Worm (Caenorhabditis elegans) whole organism, L3 larva: Measurements from ENCODE around the gene C50F4.10.

Experiments used
- R02D3.7 ChIP-seq: fragments of 150-350 bp; optimal IDR thresholded peaks from 2 replicates; lab custom pipeline; 2014; ENCODE audit warnings: missing biosample characterization, missing genetic modification characterization
- ZK546.5 ChIP-seq: sonication (generic microtip); optimal IDR thresholded peaks from 2 replicates; lab custom pipeline; 2017; ENCODE audit warnings: missing biosample characterization, missing genetic modification characterization
- aly-2 ChIP-seq: fragments of 150-350 bp; optimal IDR thresholded peaks from 2 replicates; lab custom pipeline; 2014; ENCODE audit warnings: missing biosample characterization, missing genetic modification characterization
- ama-1 ChIP-seq: fragments of 150-350 bp; optimal IDR thresholded peaks from 2 replicates; lab custom pipeline; 2018
- ceh-16 ChIP-seq: sonication (generic microtip); optimal IDR thresholded peaks from 2 replicates; lab custom pipeline; 2017; ENCODE audit warnings: missing biosample characterization, missing genetic modification characterization
- ceh-28 ChIP-seq: fragments of 150-350 bp; optimal IDR thresholded peaks from 2 replicates; lab custom pipeline; 2014; ENCODE audit warnings: missing biosample characterization, missing genetic modification reagents, missing genetic modification characterization
- ceh-82 ChIP-seq: fragments of 150-350 bp; optimal IDR thresholded peaks from 2 replicates; lab custom pipeline; 2014; ENCODE audit warnings: missing biosample characterization, missing genetic modification characterization
- ceh-9 ChIP-seq: sonication (generic microtip); optimal IDR thresholded peaks from 2 replicates; lab custom pipeline; 2018; ENCODE audit warnings: missing biosample characterization, missing genetic modification characterization
- daf-12 ChIP-seq: fragments of 150-350 bp; optimal IDR thresholded peaks from 2 replicates; lab custom pipeline; 2014; ENCODE audit warnings: missing biosample characterization, missing genetic modification reagents, missing genetic modification characterization
- egl-27 ChIP-seq: sonication (generic microtip); optimal IDR thresholded peaks from 4 replicates; lab custom pipeline; 2017; ENCODE audit warnings: missing biosample characterization, missing genetic modification reagents, missing genetic modification characterization
- egl-5 ChIP-seq: fragments of 150-350 bp; optimal IDR thresholded peaks from 2 replicates; lab custom pipeline; 2017; ENCODE audit warnings: missing biosample characterization, missing genetic modification reagents, missing genetic modification characterization, inconsistent platforms
- elt-1 ChIP-seq: fragments of 150-350 bp; optimal IDR thresholded peaks from 2 replicates; lab custom pipeline; 2014; ENCODE audit warnings: missing biosample characterization, missing genetic modification characterization
- elt-2 ChIP-seq: sonication (generic microtip); optimal IDR thresholded peaks from 2 replicates; lab custom pipeline; 2016; ENCODE audit warnings: missing genetic modification reagents, mild to moderate bottlenecking, missing genetic modification characterization, missing compliant biosample characterization
- fkh-2 ChIP-seq: fragments of 150-350 bp; optimal IDR thresholded peaks from 2 replicates; lab custom pipeline; 2014; ENCODE audit warnings: missing biosample characterization, missing genetic modification reagents, missing genetic modification characterization
- fos-1 ChIP-seq: fragments of 150-350 bp; optimal IDR thresholded peaks from 2 replicates; lab custom pipeline; 2014; ENCODE audit warnings: missing biosample characterization, missing genetic modification characterization
- hmg-11 ChIP-seq: sonication (generic microtip); optimal IDR thresholded peaks from 2 replicates; lab custom pipeline; 2016; ENCODE audit warnings: missing genetic modification characterization, missing compliant biosample characterization
- jun-1 ChIP-seq: fragments of 150-350 bp; optimal IDR thresholded peaks from 2 replicates; lab custom pipeline; 2014; ENCODE audit warnings: missing biosample characterization, missing genetic modification reagents, missing genetic modification characterization
- lin-15B ChIP-seq: fragments of 150-350 bp; optimal IDR thresholded peaks from 2 replicates; lab custom pipeline; 2014; ENCODE audit warnings: missing biosample characterization, missing genetic modification characterization
- lin-39 ChIP-seq: fragments of 150-350 bp; optimal IDR thresholded peaks from 2 replicates; lab custom pipeline; 2018; ENCODE audit warnings: missing biosample characterization, missing genetic modification reagents, missing genetic modification characterization
- lsy-12 ChIP-seq: sonication (generic microtip); optimal IDR thresholded peaks from 2 replicates; lab custom pipeline; 2016; ENCODE audit warnings: mild to moderate bottlenecking, missing genetic modification characterization, missing compliant biosample characterization
- mdl-1 ChIP-seq: fragments of 150-350 bp; optimal IDR thresholded peaks from 2 replicates; lab custom pipeline; 2014; ENCODE audit warnings: missing biosample characterization, missing genetic modification characterization
- mml-1 ChIP-seq: fragments of 150-350 bp; sonication (generic microtip); optimal IDR thresholded peaks from 3 replicates; lab custom pipeline; 2014; ENCODE audit warnings: missing biosample characterization, missing genetic modification characterization
- nfya-1 ChIP-seq: sonication (generic microtip); optimal IDR thresholded peaks from 2 replicates; lab custom pipeline; 2017; ENCODE audit warnings: missing genetic modification characterization, mild to moderate bottlenecking, missing compliant biosample characterization, antibody characterized with exemption, moderate library complexity; ENCODE audit not compliant: insufficient read depth
- nhr-11 ChIP-seq: fragments of 150-350 bp; optimal IDR thresholded peaks from 2 replicates; lab custom pipeline; 2014; ENCODE audit warnings: missing biosample characterization, missing genetic modification characterization
- nhr-12 ChIP-seq: fragments of 150-350 bp; optimal IDR thresholded peaks from 2 replicates; lab custom pipeline; 2014; ENCODE audit warnings: missing biosample characterization, missing genetic modification characterization
- nhr-23 ChIP-seq: fragments of 150-350 bp; optimal IDR thresholded peaks from 2 replicates; lab custom pipeline; 2014; ENCODE audit warnings: missing biosample characterization, missing genetic modification reagents, missing genetic modification characterization
- nhr-237 ChIP-seq: fragments of 150-350 bp; optimal IDR thresholded peaks from 2 replicates; lab custom pipeline; 2014; ENCODE audit warnings: missing biosample characterization, missing genetic modification characterization
- nhr-25 ChIP-seq: sonication (generic microtip); optimal IDR thresholded peaks from 2 replicates; lab custom pipeline; 2017; ENCODE audit warnings: missing biosample characterization, missing genetic modification characterization
- nhr-43 ChIP-seq: sonication (generic microtip); optimal IDR thresholded peaks from 2 replicates; lab custom pipeline; 2016; ENCODE audit warnings: mild to moderate bottlenecking, missing genetic modification characterization, missing compliant biosample characterization; ENCODE audit not compliant: poor library complexity, severe bottlenecking
- nhr-67 ChIP-seq: fragments of 150-350 bp; optimal IDR thresholded peaks from 2 replicates; lab custom pipeline; 2014; ENCODE audit warnings: missing biosample characterization, missing genetic modification characterization
- nhr-76 ChIP-seq: fragments of 150-350 bp; sonication (generic microtip); optimal IDR thresholded peaks from 5 replicates; lab custom pipeline; 2014; ENCODE audit warnings: missing biosample characterization, missing genetic modification characterization
- nhr-77 ChIP-seq: fragments of 150-350 bp; optimal IDR thresholded peaks from 2 replicates; lab custom pipeline; 2014; ENCODE audit warnings: missing biosample characterization, missing genetic modification characterization
- pha-4 ChIP-seq: fragments of 150-350 bp; optimal IDR thresholded peaks from 2 replicates; lab custom pipeline; 2014; ENCODE audit warnings: missing biosample characterization, missing genetic modification reagents, missing genetic modification characterization
- pqm-1 ChIP-seq: fragments of 150-350 bp; optimal IDR thresholded peaks from 2 replicates; lab custom pipeline; 2017; ENCODE audit warnings: missing biosample characterization, missing genetic modification characterization, inconsistent platforms
- sea-2 ChIP-seq: fragments of 150-350 bp; sonication (generic microtip); optimal IDR thresholded peaks from 4 replicates; lab custom pipeline; 2014; ENCODE audit warnings: missing biosample characterization, missing genetic modification reagents, missing genetic modification characterization
- skn-1 ChIP-seq: fragments of 150-350 bp; optimal IDR thresholded peaks from 2 replicates; lab custom pipeline; 2014; ENCODE audit warnings: missing biosample characterization, missing genetic modification characterization
- snpc-4 ChIP-seq: fragments of 150-350 bp; optimal IDR thresholded peaks from 2 replicates; lab custom pipeline; 2014; ENCODE audit warnings: missing biosample characterization, missing genetic modification characterization
- unc-39 ChIP-seq: sonication (generic microtip); optimal IDR thresholded peaks from 4 replicates; lab custom pipeline; 2017; ENCODE audit warnings: missing biosample characterization, missing genetic modification characterization
- unc-62 ChIP-seq: fragments of 150-350 bp; sonication (generic microtip); optimal IDR thresholded peaks from 4 replicates; lab custom pipeline; 2014; ENCODE audit warnings: missing biosample characterization, missing genetic modification reagents, missing genetic modification characterization
- ztf-11 ChIP-seq: fragments of 150-350 bp; optimal IDR thresholded peaks from 2 replicates; lab custom pipeline; 2014; ENCODE audit warnings: missing biosample characterization, missing genetic modification characterization
- ztf-4 ChIP-seq: fragments of 150-350 bp; optimal IDR thresholded peaks from 2 replicates; lab custom pipeline; 2014; ENCODE audit warnings: missing biosample characterization, missing genetic modification characterization

Gene C50F4.10

DNA sequence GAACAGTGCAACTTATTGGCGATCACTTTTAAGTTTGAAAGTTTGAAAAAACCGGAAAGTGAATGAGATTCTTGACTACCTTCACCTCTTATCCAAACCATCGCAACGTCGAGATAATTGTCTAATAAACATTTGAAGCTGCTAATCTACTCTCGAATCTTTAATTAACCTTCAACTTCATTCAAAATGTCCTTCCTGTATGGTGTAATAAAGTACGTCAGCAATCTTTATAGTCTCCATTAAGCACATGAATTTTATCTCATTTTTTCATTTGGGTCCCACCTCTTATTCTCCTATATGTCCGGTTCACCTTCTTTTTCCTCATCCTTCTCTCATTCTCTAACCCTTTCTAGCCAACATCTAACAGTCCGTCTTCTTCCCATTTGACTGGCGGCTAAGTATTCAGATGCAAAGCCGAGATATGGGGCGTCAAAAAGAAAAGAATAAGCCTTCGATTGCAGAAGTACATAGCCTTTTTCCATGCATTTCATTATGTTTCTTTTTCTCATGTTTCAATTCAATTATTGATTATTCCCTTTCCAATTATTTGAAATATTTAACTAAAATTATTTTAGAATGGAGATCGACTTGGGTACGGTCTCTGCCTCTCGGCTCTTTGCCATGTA, 30.4 kb downstream of the C50F4.10 start, which contains the start of gene swt-5:
swt-5 (plus strand) TSS at position 576 of the 626 bp plus-strand sequence.
- TF ChIP-seq nhr-11, result no peak
- peak; percentile 91 for TF ChIP-seq elt-1 (tag; lab: Kevin White, UChicago)
- TF ChIP-seq ztf-11, result no peak
- TF ChIP-seq nhr-25 (tag; lab: Kevin White, UChicago), result peak; percentile 65
- TF ChIP-seq nhr-77, result no peak
- TF ChIP-seq nhr-237 (tag; lab: Kevin White, UChicago), result no peak

DNA sequence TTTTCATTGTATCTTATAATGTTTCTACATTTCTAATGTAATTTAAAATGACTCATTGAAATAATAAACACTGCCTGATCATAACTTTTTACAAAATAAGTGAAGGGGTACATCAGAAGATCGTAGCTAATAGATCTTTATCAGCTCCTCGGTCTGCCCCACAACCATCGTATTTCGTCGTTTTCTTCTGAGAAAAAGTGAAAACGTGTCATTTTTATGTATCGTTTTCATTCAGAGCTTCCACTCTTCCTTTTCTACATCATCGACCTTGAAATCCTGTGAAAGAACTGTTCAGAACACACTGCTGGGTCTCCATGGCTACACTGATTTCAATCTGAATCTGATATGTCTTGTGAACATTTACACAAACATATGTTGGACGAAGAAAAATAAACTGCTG, 32.1 kb downstream of the C50F4.10 start:
- TF ChIP-seq nhr-76, result no peak
- TF ChIP-seq nhr-25 (tag; lab: Kevin White, UChicago), result peak; percentile 59
- TF ChIP-seq elt-1 (tag; lab: Kevin White, UChicago), result peak; percentile 62
- TF ChIP-seq fkh-2 (tag; lab: Kevin White, UChicago), result no peak

DNA sequence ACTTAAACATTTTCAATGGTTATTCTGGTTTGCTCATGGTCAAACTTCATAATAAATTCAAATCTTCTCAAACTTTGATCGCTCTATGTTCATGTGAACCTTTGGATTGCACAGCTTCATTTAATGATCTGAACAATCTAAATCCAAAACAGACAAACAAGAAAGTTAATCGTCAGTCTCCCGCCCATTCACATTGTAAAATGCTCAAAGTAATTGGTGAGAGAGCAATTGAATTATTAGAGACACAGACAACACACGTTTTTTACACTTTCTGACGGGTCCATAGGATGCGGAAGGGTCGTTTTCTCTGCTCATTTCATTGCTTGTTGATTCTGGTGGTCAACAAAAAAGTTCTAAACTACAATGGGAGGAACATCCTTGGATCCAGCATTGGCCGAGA, 34.6 kb downstream of the C50F4.10 start, which contains the start of gene gsnl-1:
gsnl-1 (plus strand) TSS at position 301 of the 400 bp plus-strand sequence.
- TF ChIP-seq ceh-16 (tag; lab: Kevin White, UChicago) (no peak), egl-5 (tag; lab: Kevin White, UChicago) (peak; percentile 13)

DNA sequence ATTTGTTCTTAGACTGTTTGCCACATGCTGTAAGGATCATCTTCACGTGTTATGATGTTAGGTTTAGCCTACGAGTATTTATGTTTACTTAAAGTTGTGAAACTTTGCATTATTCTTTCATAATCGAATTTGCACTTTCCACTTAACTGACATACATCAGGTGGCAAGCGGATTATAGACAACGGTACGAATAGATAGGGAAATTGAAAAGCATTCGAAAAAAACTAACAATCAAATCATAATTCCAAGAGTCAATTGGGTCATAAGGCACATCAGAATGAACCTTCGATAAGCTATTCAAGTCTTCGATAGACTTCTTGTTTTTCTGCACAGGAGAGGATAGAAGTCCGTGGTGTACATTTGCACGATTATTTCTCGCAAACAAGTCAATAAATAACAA, 38.9 kb downstream of the C50F4.10 start:
- TF ChIP-seq lsy-12 (tag; lab: Kevin White, UChicago), result no peak
- TF ChIP-seq R02D3.7, result no peak
- TF ChIP-seq nhr-67 (tag; lab: Kevin White, UChicago), result no peak
- peak; percentile 69 for TF ChIP-seq elt-2 (tag; lab: Kevin White, UChicago)
- no peak for TF ChIP-seq lin-39
- TF ChIP-seq nhr-25 (tag; lab: Kevin White, UChicago), result no peak
- no peak for TF ChIP-seq nhr-23 (tag; lab: Kevin White, UChicago)
- TF ChIP-seq ceh-82 (tag; lab: Kevin White, UChicago), result no peak
- no peak for TF ChIP-seq ceh-16 (tag; lab: Kevin White, UChicago)
- no peak for TF ChIP-seq egl-27 (tag; lab: Kevin White, UChicago)
- peak; percentile 75 for TF ChIP-seq pqm-1 (tag; lab: Kevin White, UChicago)
- TF ChIP-seq ztf-4 (tag; lab: Kevin White, UChicago), result no peak
- no peak for TF ChIP-seq nfya-1 (tag; lab: Kevin White, UChicago)
- no peak for TF ChIP-seq snpc-4 (tag; lab: Kevin White, UChicago)

DNA sequence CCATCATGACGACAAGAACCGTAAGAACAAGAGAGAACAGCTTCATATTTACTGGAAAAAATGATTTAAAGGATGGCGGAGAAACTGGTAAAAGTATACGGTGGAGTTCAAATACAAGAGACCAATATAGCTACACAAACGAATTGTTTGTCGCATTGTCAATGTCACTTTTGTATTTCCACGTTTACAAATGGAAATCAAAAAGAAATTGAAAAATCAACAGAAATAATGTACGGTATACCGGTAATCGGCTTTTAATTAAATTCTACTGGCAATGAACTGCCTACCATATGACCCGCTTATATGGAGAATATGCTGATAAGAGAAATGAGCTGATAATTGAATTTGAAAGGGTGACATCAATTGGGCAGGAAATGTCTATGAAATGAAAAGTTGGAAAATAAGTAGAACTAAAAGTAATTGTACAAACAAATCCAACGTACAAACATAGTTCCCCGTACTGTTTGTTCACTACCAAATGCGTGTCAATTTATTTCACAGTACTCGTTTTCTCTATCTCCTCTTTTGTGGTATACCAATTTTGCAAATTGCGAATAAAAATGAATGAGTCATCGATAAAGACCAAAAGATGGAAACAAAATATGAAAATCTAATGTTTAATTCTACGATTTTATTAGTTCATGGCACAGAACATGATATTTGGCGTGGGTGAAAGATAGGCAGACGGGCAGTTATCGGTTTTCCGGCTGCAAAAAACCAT, 39.8 kb downstream of the C50F4.10 start, which contains the start of gene K06A4.7:
K06A4.7 (minus strand) TSS at position 51 of the 721 bp plus-strand sequence.
- TF ChIP-seq elt-2 (tag; lab: Kevin White, UChicago) (peak; percentile 87), aly-2 (no peak), unc-39 (no peak), ztf-11 (no peak), hmg-11 (no peak), pqm-1 (tag; lab: Kevin White, UChicago) (peak; percentile 70), nhr-11 (no peak), fos-1 (tag; lab: Kevin White, UChicago) (no peak), mml-1 (tag; lab: Kevin White, UChicago) (no peak), ama-1 (lab: Kevin White, UChicago) (no peak), nhr-77 (no peak), ceh-16 (tag; lab: Kevin White, UChicago) (no peak), nfya-1 (tag; lab: Kevin White, UChicago) (no peak), unc-62 (GFP tag; lab: Kevin White, UChicago) (no peak), snpc-4 (tag; lab: Kevin White, UChicago) (no peak), nhr-25 (tag; lab: Kevin White, UChicago) (no peak), nhr-12 (tag; lab: Kevin White, UChicago) (no peak), lin-39 (no peak), ceh-82 (tag; lab: Kevin White, UChicago) (no peak), lin-15B (tag; lab: Kevin White, UChicago) (no peak), jun-1 (peak; percentile 44), ceh-28 (tag; lab: Kevin White, UChicago) (no peak), fkh-2 (tag; lab: Kevin White, UChicago) (no peak), lsy-12 (tag; lab: Kevin White, UChicago) (no peak), ZK546.5 (tag; lab: Kevin White, UChicago) (no peak), ceh-9 (tag; lab: Kevin White, UChicago) (no peak), pha-4 (tag; lab: Kevin White, UChicago) (peak; percentile 67), daf-12 (tag; lab: Kevin White, UChicago) (no peak), nhr-43 (tag; lab: Kevin White, UChicago) (no peak), nhr-23 (tag; lab: Kevin White, UChicago) (no peak), nhr-76 (no peak), skn-1 (no peak), egl-5 (tag; lab: Kevin White, UChicago) (no peak), sea-2 (GFP tag; lab: Kevin White, UChicago) (no peak), R02D3.7 (no peak), mdl-1 (tag; lab: Kevin White, UChicago) (no peak)
